Worm (Caenorhabditis elegans): ENCODE results near the gene T24H10.5.

DNA sequence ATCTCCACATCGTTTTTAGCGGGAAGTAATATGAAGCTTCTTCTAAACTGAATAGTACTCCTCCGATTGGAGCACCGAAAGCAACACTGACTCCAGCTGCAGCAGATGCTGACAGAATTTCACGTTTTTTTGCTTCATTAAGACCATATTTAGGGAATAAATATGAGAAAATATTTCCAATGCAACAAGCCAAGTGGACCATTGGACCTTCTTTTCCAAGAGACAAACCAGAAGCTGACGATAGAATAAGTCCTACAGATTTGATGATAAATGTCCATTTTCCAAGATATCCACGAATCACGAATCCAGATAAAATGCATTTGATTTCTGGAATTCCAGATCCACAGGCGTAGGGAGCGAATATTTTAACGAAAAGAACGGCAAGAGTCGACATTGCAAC is 3.6 kb upstream of the T24H10.5 start:
- TF ChIP-seq elt-3 (tag; optimal IDR thresholded peaks at IDR 0.05) (no peak), aha-1 (tag; optimal IDR thresholded peaks at IDR 0.05) (no peak), nhr-11 (tag; optimal IDR thresholded peaks at IDR 0.05) (no peak), efl-3 (GFP tag; optimal IDR thresholded peaks at IDR 0.05) (no peak), fos-1 (tag; optimal IDR thresholded peaks at IDR 0.05) (no peak), nhr-77 (tag; optimal IDR thresholded peaks at IDR 0.05) (no peak), unc-62 (GFP tag; optimal IDR thresholded peaks at IDR 0.05) (no peak), egl-27 (tag; optimal IDR thresholded peaks at IDR 0.05) (no peak)

All from whole organism, L1 larva.